Fruit fly (Drosophila melanogaster) whole organism, pupa: ENCODE measurements around the gene Rlip.

Source experiments
- CG10348 ChIP-seq: fragments of 200-800 bp; sonication (Bioruptor generic); IDR thresholded peaks from 2 replicates; pipeline ENCODE4 v1.3.6; 2022; ENCODE audit warnings: missing biosample characterization, missing genetic modification characterization
- CG12605 ChIP-seq: fragments of 200-800 bp; sonication (Bioruptor generic); IDR thresholded peaks from 2 replicates; pipeline ENCODE4 v1.3.6; 2022; ENCODE audit warnings: missing biosample characterization, missing genetic modification characterization
- CG15710 ChIP-seq: fragments of 200-800 bp; sonication (Bioruptor generic); optimal IDR thresholded peaks from 2 replicates; lab custom pipeline; 2018; ENCODE audit warnings: missing biosample characterization, mild to moderate bottlenecking, missing genetic modification characterization, moderate library complexity
- CG17806 ChIP-seq: fragments of 200-800 bp; sonication (Bioruptor generic); optimal IDR thresholded peaks from 2 replicates; lab custom pipeline; 2018; ENCODE audit warnings: missing biosample characterization, mild to moderate bottlenecking, missing genetic modification characterization, moderate library complexity
- CG32121 ChIP-seq: fragments of 200-800 bp; sonication (Bioruptor generic); IDR thresholded peaks from 2 replicates; pipeline ENCODE4 v1.3.6; 2022; ENCODE audit warnings: missing biosample characterization, missing genetic modification characterization
- CG4496 ChIP-seq: fragments of 200-800 bp; sonication (Bioruptor generic); IDR thresholded peaks from 3 replicates; pipeline ENCODE4 v1.3.6; 2022; ENCODE audit warnings: missing biosample characterization, missing genetic modification characterization
- CG8301 ChIP-seq: fragments of 200-800 bp; sonication (Bioruptor generic); optimal IDR thresholded peaks from 2 replicates; lab custom pipeline; 2018; ENCODE audit warnings: missing biosample characterization, mild to moderate bottlenecking, missing genetic modification characterization
- EcR ChIP-seq: fragments of 200-800 bp; sonication (Bioruptor generic); optimal IDR thresholded peaks from 3 replicates; lab custom pipeline; 2019; ENCODE audit warnings: missing biosample characterization, missing genetic modification characterization, mild to moderate bottlenecking, moderate library complexity, missing genetic modification reagents
- Ets98B ChIP-seq: fragments of 200-800 bp; sonication (Bioruptor generic); IDR thresholded peaks from 2 replicates; pipeline ENCODE4 v1.3.6; 2022; ENCODE audit warnings: missing biosample characterization, missing genetic modification characterization
- Pif1B ChIP-seq: fragments of 200-800 bp; sonication (Bioruptor generic); optimal IDR thresholded peaks from 3 replicates; lab custom pipeline; 2016; ENCODE audit warnings: missing biosample characterization, missing genetic modification characterization
- gl ChIP-seq: fragments of 200-800 bp; sonication (Bioruptor generic); optimal IDR thresholded peaks from 2 replicates; lab custom pipeline; 2018; ENCODE audit warnings: missing biosample characterization, mild to moderate bottlenecking, missing genetic modification characterization
- rn ChIP-seq: fragments of 200-800 bp; sonication (Bioruptor generic); IDR thresholded peaks from 2 replicates; pipeline ENCODE4 v1.3.6; 2022; ENCODE audit warnings: missing biosample characterization, missing genetic modification characterization

dm6 chr3R:20998319-20998718, 19.2 kb upstream of the Rlip start:
- TF ChIP-seq CG12605 (GFP tag; lab: Robert Waterston, UW) (no peak), rn (no peak), CG10348 (GFP tag; lab: Robert Waterston, UW) (no peak), Ets98B (GFP tag; lab: Robert Waterston, UW) (no peak), EcR (no peak), CG17806 (no peak), CG4496 (GFP tag; lab: Robert Waterston, UW) (no peak), CG8301 (tag; lab: Kevin White, UChicago) (no peak), gl (no peak), CG32121 (GFP tag; lab: Robert Waterston, UW) (no peak), CG15710 (tag; lab: Kevin White, UChicago) (no peak), Pif1B (no peak)
